Fruit fly (Drosophila melanogaster) whole organism, embryonic: ENCODE measurements around the gene Trs20.
A peak's percentile ranks its signal among the peaks of the same experiment; 100 is the strongest.

Experiments
- Ada2b ChIP-seq: fragments of 200-800 bp; sonication (Bioruptor generic); IDR thresholded peaks from 2 replicates; pipeline ENCODE4 v1.3.6; 2022; ENCODE audit warnings: missing biosample characterization, missing genetic modification characterization
- Bdp1 ChIP-seq: fragments of 200-800 bp; sonication (Bioruptor generic); optimal IDR thresholded peaks from 3 replicates; lab custom pipeline; 2016; ENCODE audit warnings: missing biosample characterization, missing genetic modification characterization
- CG10209 ChIP-seq: fragments of 200-800 bp; sonication (Bioruptor generic); optimal IDR thresholded peaks from 3 replicates; lab custom pipeline; 2017; ENCODE audit warnings: missing biosample characterization, mild to moderate bottlenecking, missing genetic modification characterization, missing genetic modification reagents
- CG11085 ChIP-seq: fragments of 200-800 bp; sonication (Bioruptor generic); IDR thresholded peaks from 2 replicates; pipeline ENCODE4 v1.3.6; 2022; ENCODE audit warnings: missing biosample characterization, missing genetic modification characterization
- CG11456 ChIP-seq: fragments of 200-800 bp; sonication (Bioruptor generic); IDR thresholded peaks from 3 replicates; pipeline ENCODE4 v1.3.6; 2022; ENCODE audit warnings: missing biosample characterization, missing genetic modification characterization
- CG11504 ChIP-seq: fragments of 200-800 bp; sonication (Bioruptor generic); optimal IDR thresholded peaks from 3 replicates; lab custom pipeline; 2019; ENCODE audit warnings: missing biosample characterization, mild to moderate bottlenecking, missing genetic modification characterization, moderate library complexity
- CG12659 ChIP-seq: fragments of 200-800 bp; sonication (Bioruptor generic); optimal IDR thresholded peaks from 3 replicates; lab custom pipeline; 2017; ENCODE audit warnings: mild to moderate bottlenecking, missing biosample characterization, missing genetic modification reagents, missing genetic modification characterization
- CG13894 ChIP-seq: fragments of 200-800 bp; sonication (Bioruptor generic); optimal IDR thresholded peaks from 3 replicates; lab custom pipeline; 2018; ENCODE audit warnings: missing biosample characterization, mild to moderate bottlenecking, missing genetic modification characterization, moderate library complexity
- CG14710 ChIP-seq: fragments of 200-800 bp; sonication (Bioruptor generic); optimal IDR thresholded peaks from 3 replicates; lab custom pipeline; 2019; ENCODE audit warnings: missing biosample characterization, mild to moderate bottlenecking, missing genetic modification characterization, moderate library complexity
- CG15479 ChIP-seq: fragments of 200-800 bp; sonication (Bioruptor generic); optimal IDR thresholded peaks from 3 replicates; lab custom pipeline; 2019; ENCODE audit warnings: missing biosample characterization, mild to moderate bottlenecking, missing genetic modification characterization, moderate library complexity
- CG3065 ChIP-seq: fragments of 200-800 bp; sonication (Bioruptor generic); optimal IDR thresholded peaks from 2 replicates; lab custom pipeline; 2016; ENCODE audit warnings: missing biosample characterization, missing genetic modification characterization
- CG32772 ChIP-seq: fragments of 200-800 bp; sonication (Bioruptor generic); IDR thresholded peaks from 2 replicates; pipeline ENCODE4 v1.3.6; 2022; ENCODE audit warnings: missing biosample characterization, missing genetic modification characterization
- CG6813 ChIP-seq: fragments of 200-800 bp; sonication (Bioruptor generic); optimal IDR thresholded peaks from 2 replicates; lab custom pipeline; 2017; ENCODE audit warnings: missing biosample characterization, missing genetic modification characterization, mild to moderate bottlenecking, moderate library complexity, missing genetic modification reagents
- CG7963 ChIP-seq: fragments of 200-800 bp; sonication (Bioruptor generic); IDR thresholded peaks from 3 replicates; pipeline ENCODE4 v1.3.6; 2022; ENCODE audit warnings: missing biosample characterization, missing genetic modification characterization; ENCODE audit not compliant: partially characterized antibody
- CG8478 ChIP-seq: fragments of >200 bp; optimal IDR thresholded peaks from 2 replicates; lab custom pipeline; 2018
- CG9727 ChIP-seq: fragments of 200-800 bp; sonication (Bioruptor generic); optimal IDR thresholded peaks from 3 replicates; lab custom pipeline; 2017; ENCODE audit warnings: missing biosample characterization, mild to moderate bottlenecking, missing genetic modification characterization
- Chrac-16 ChIP-seq: fragments of 200-800 bp; sonication (Bioruptor generic); optimal IDR thresholded peaks from 3 replicates; lab custom pipeline; 2016; ENCODE audit warnings: missing biosample characterization, missing genetic modification characterization
- Dbx ChIP-seq: fragments of 200-800 bp; sonication (Bioruptor generic); IDR thresholded peaks from 3 replicates; pipeline ENCODE4 v1.3.6; 2022; ENCODE audit warnings: missing biosample characterization, missing genetic modification characterization
- Doc2 ChIP-seq: fragments of 200-800 bp; sonication (Bioruptor generic); IDR thresholded peaks from 2 replicates; pipeline ENCODE4 v1.3.6; 2022; ENCODE audit warnings: missing biosample characterization, missing genetic modification characterization
- Gug ChIP-seq: fragments of 200-800 bp; sonication (Bioruptor generic); IDR thresholded peaks from 4 replicates; pipeline ENCODE4 v1.3.6; 2022; ENCODE audit warnings: missing biosample characterization, missing genetic modification characterization
- Hr51 ChIP-seq, 2 experiments: fragments of 200-800 bp; sonication (Bioruptor generic); optimal IDR thresholded peaks; 2 replicates in 1 of 2; 3 replicates in 1 of 2; lab custom pipeline; 2016 to 2018; ENCODE audit warnings: missing biosample characterization in 2 of 2, missing genetic modification characterization in 2 of 2, mild to moderate bottlenecking in 1 of 2, moderate library complexity in 1 of 2
- Max ChIP-seq: fragments of 200-800 bp; sonication (Bioruptor generic); optimal IDR thresholded peaks from 2 replicates; lab custom pipeline; 2016; ENCODE audit warnings: missing biosample characterization, mild to moderate bottlenecking, missing genetic modification characterization
- Med ChIP-seq: fragments of 200-800 bp; sonication (Bioruptor generic); peaks from one replicate; lab custom pipeline; 2016; ENCODE audit warnings: missing biosample characterization, missing genetic modification characterization, mild to moderate bottlenecking, inconsistent platforms, moderate library complexity
- Neu2 ChIP-seq: fragments of 200-800 bp; sonication (Bioruptor generic); optimal IDR thresholded peaks from 3 replicates; lab custom pipeline; 2016; ENCODE audit warnings: missing biosample characterization, missing genetic modification characterization, borderline replicate concordance
- Ptx1 ChIP-seq: fragments of 200-800 bp; sonication (Bioruptor generic); IDR thresholded peaks from 2 replicates; pipeline ENCODE4 v1.3.6; 2022; ENCODE audit warnings: missing biosample characterization, missing genetic modification characterization
- Side ChIP-seq: fragments of 200-800 bp; sonication (Bioruptor generic); optimal IDR thresholded peaks from 2 replicates; lab custom pipeline; 2016; ENCODE audit warnings: missing biosample characterization, missing genetic modification characterization
- Sox100B ChIP-seq: fragments of 200-800 bp; sonication (Bioruptor generic); optimal IDR thresholded peaks from 3 replicates; lab custom pipeline; 2018; ENCODE audit warnings: missing biosample characterization, mild to moderate bottlenecking, missing genetic modification characterization
- Sox102F ChIP-seq: fragments of 200-800 bp; sonication (Bioruptor generic); optimal IDR thresholded peaks from 2 replicates; lab custom pipeline; 2018; ENCODE audit warnings: missing biosample characterization, mild to moderate bottlenecking, missing genetic modification characterization, moderate library complexity
- Spps ChIP-seq: fragments of 200-800 bp; sonication (Bioruptor generic); optimal IDR thresholded peaks from 2 replicates; lab custom pipeline; 2018; ENCODE audit warnings: missing biosample characterization, mild to moderate bottlenecking, missing genetic modification characterization
- Trl ChIP-seq, 3 experiments: fragments of >200 bp in 2 of 3; fragments of 200-800 bp in 1 of 3; sonication (Bioruptor generic) in 1 of 3; optimal IDR thresholded peaks; 2 replicates in 1 of 3; 3 replicates in 2 of 3; lab custom pipeline; 2016 to 2017; ENCODE audit warnings: missing biosample characterization in 1 of 3, missing genetic modification characterization in 1 of 3
- chif ChIP-seq, 2 experiments: fragments of 200-800 bp; sonication (Bioruptor generic); optimal IDR thresholded peaks; 3 replicates each; lab custom pipeline; 2016; ENCODE audit warnings: missing biosample characterization in 2 of 2, missing genetic modification characterization in 2 of 2
- da ChIP-seq: fragments of 200-800 bp; sonication (Bioruptor generic); optimal IDR thresholded peaks from 2 replicates; lab custom pipeline; 2016; ENCODE audit warnings: missing biosample characterization, missing genetic modification characterization
- ewg ChIP-seq: fragments of 200-800 bp; sonication (Bioruptor generic); optimal IDR thresholded peaks from 3 replicates; lab custom pipeline; 2017; ENCODE audit warnings: mild to moderate bottlenecking, missing biosample characterization, missing genetic modification reagents, missing genetic modification characterization
- gem ChIP-seq: fragments of 200-800 bp; sonication (Bioruptor generic); optimal IDR thresholded peaks from 2 replicates; lab custom pipeline; 2019; ENCODE audit warnings: missing biosample characterization, mild to moderate bottlenecking, missing genetic modification characterization, moderate library complexity
- klu ChIP-seq: fragments of 200-800 bp; sonication (Bioruptor generic); IDR thresholded peaks from 2 replicates; pipeline ENCODE4 v1.3.6; 2022; ENCODE audit warnings: missing biosample characterization, missing genetic modification characterization
- lola ChIP-seq, 3 experiments: fragments of >200 bp in 2 of 3; fragments of 200-800 bp in 1 of 3; sonication (Bioruptor generic) in 1 of 3; optimal IDR thresholded peaks; 2 replicates each; lab custom pipeline; 2017 to 2019; ENCODE audit warnings: missing biosample characterization in 3 of 3, missing genetic modification characterization in 3 of 3, mild to moderate bottlenecking in 1 of 3, moderate library complexity in 1 of 3
- maf-S ChIP-seq: fragments of 200-800 bp; sonication (Bioruptor generic); optimal IDR thresholded peaks from 2 replicates; lab custom pipeline; 2016; ENCODE audit warnings: missing biosample characterization, missing genetic modification characterization
- nom ChIP-seq: fragments of 200-800 bp; sonication (Bioruptor generic); optimal IDR thresholded peaks from 2 replicates; lab custom pipeline; 2017; ENCODE audit warnings: missing biosample characterization, missing genetic modification characterization, mild to moderate bottlenecking, moderate library complexity, missing genetic modification reagents
- pho ChIP-seq: fragments of 200-800 bp; sonication (Bioruptor generic); optimal IDR thresholded peaks from 2 replicates; lab custom pipeline; 2016; ENCODE audit warnings: missing biosample characterization, missing genetic modification characterization
- run ChIP-seq: fragments of 200-800 bp; sonication (Bioruptor generic); optimal IDR thresholded peaks from 3 replicates; lab custom pipeline; 2018; ENCODE audit warnings: missing biosample characterization, mild to moderate bottlenecking, missing genetic modification characterization
- sc ChIP-seq, 3 experiments: fragments of >200 bp in 2 of 3; fragments of 200-800 bp in 1 of 3; sonication (Bioruptor generic) in 1 of 3; optimal IDR thresholded peaks; 2 replicates in 2 of 3; 3 replicates in 1 of 3; lab custom pipeline; 2017; ENCODE audit warnings: mild to moderate bottlenecking in 1 of 3, missing biosample characterization in 1 of 3, missing genetic modification characterization in 1 of 3, missing genetic modification reagents in 1 of 3
- sd ChIP-seq: fragments of 200-800 bp; sonication (Bioruptor generic); optimal IDR thresholded peaks from 3 replicates; lab custom pipeline; 2018; ENCODE audit warnings: missing biosample characterization, mild to moderate bottlenecking, missing genetic modification characterization, moderate library complexity
- tin ChIP-seq: fragments of 200-800 bp; sonication (Bioruptor generic); optimal IDR thresholded peaks from 3 replicates; lab custom pipeline; 2016; ENCODE audit warnings: missing biosample characterization, missing genetic modification characterization

The Trs20 gene

dm6 chr3L:16167723-16168386, 36.4 kb upstream of the Trs20 start:
- TF ChIP-seq Sox102F (GFP tag; lab: Kevin White, UChicago), result peak; percentile 5
- TF ChIP-seq Ptx1 (GFP tag; lab: Robert Waterston, UW), result no peak
- TF ChIP-seq CG11504 (tag; lab: Kevin White, UChicago), result peak; percentile 3
- TF ChIP-seq run (tag; lab: Kevin White, UChicago), result no peak
- peak; percentile 48 for TF ChIP-seq Med (GFP tag; lab: Kevin White, UChicago)
- peak in 1 of 2 experiments; percentile 1 for TF ChIP-seq Hr51 (GFP tag; optimal IDR thresholded peaks at IDR 0.05; lab: Kevin White, UChicago)
- TF ChIP-seq gem (tag; lab: Kevin White, UChicago), result peak; percentile 9
- TF ChIP-seq nom (GFP tag; lab: Kevin White, UChicago), result peak; percentile 0

dm6 chr3L:16166998-16167344, 35.5 kb upstream of the Trs20 start:
- TF ChIP-seq Med (GFP tag; lab: Kevin White, UChicago) (peak; percentile 15), Chrac-16 (no peak), CG7963 (0 out of 3 replicates have a peak, but pooled peaks have one; percentile 11)
- TF ChIP-seq, all 482 proteins: peak for 2

- TF ChIP-seq CG9727 (GFP tag; lab: Kevin White, UChicago), result no peak
- TF ChIP-seq Max (GFP tag; lab: Kevin White, UChicago), result no peak
- no peak for TF ChIP-seq Ada2b (GFP tag; lab: Robert Waterston, UW)
- TF ChIP-seq Gug, result no peak
- no peak for TF ChIP-seq CG12659 (GFP tag; lab: Kevin White, UChicago)
- no peak for TF ChIP-seq klu (GFP tag; lab: Robert Waterston, UW)
- no peak for TF ChIP-seq Side (GFP tag; lab: Kevin White, UChicago)
- TF ChIP-seq Sox100B (GFP tag; lab: Kevin White, UChicago), result peak; percentile 15
- no peak for TF ChIP-seq da (GFP tag; lab: Kevin White, UChicago)
- TF ChIP-seq chif (GFP tag; optimal IDR thresholded peaks at IDR 0.05; lab: Kevin White, UChicago), result no peak
- TF ChIP-seq Doc2 (GFP tag; lab: Robert Waterston, UW), result no peak
- TF ChIP-seq CG11456 (GFP tag; lab: Robert Waterston, UW), result no peak
- no peak for TF ChIP-seq tin (GFP tag; lab: Kevin White, UChicago)
- TF ChIP-seq CG15479 (GFP tag; lab: Kevin White, UChicago), result no peak
- TF ChIP-seq sc (optimal IDR thresholded peaks at IDR 0.05; lab: Kevin White, UChicago), result no peak
- no peak for TF ChIP-seq sc (GFP tag; optimal IDR thresholded peaks at IDR 0.05; lab: Kevin White, UChicago)
- TF ChIP-seq CG8478 (lab: Kevin White, UChicago), result no peak
- TF ChIP-seq CG32772, result peak; percentile 19; the same call in 1 of the 2 replicates
- no peak for TF ChIP-seq CG14710
- TF ChIP-seq CG11085 (GFP tag; lab: Robert Waterston, UW), result no peak
- no peak for TF ChIP-seq Dbx (GFP tag; lab: Robert Waterston, UW)
- TF ChIP-seq lola (GFP tag; optimal IDR thresholded peaks at IDR 0.05; lab: Kevin White, UChicago), result no peak
- TF ChIP-seq CG3065 (GFP tag; lab: Kevin White, UChicago), result no peak
- TF ChIP-seq Neu2 (GFP tag; lab: Kevin White, UChicago), result no peak
- TF ChIP-seq pho (GFP tag; lab: Kevin White, UChicago), result no peak
- TF ChIP-seq CG10209 (GFP tag; lab: Kevin White, UChicago), result no peak
- TF ChIP-seq CG6813, result peak; percentile 2
- no peak for TF ChIP-seq ewg (GFP tag; lab: Kevin White, UChicago)
- no peak for TF ChIP-seq CG13894 (tag; lab: Kevin White, UChicago)
- TF ChIP-seq sd (tag; lab: Kevin White, UChicago), result peak; percentile 27
- TF ChIP-seq maf-S, result no peak
- TF ChIP-seq Spps (tag; lab: Kevin White, UChicago), result no peak
- no peak for TF ChIP-seq Trl (optimal IDR thresholded peaks at IDR 0.05; lab: Kevin White, UChicago)
- no peak for TF ChIP-seq Trl (GFP tag; optimal IDR thresholded peaks at IDR 0.05; lab: Kevin White, UChicago)
- TF ChIP-seq Bdp1 (GFP tag; lab: Kevin White, UChicago), result no peak
- no peak for TF ChIP-seq Sox102F (GFP tag; lab: Kevin White, UChicago)
Observed at dm6 chr3L:16166217-16166997, 35.0 kb upstream of the Trs20 start.
